Worm (Caenorhabditis elegans): ENCODE measurements around the gene F10A3.4.

ce11 chrV:16120499-16120898, 28.4 kb upstream of the F10A3.4 start:
- TF ChIP-seq sptf-1 (tag; optimal IDR thresholded peaks at IDR 0.05) (no peak), unc-86 (tag; optimal IDR thresholded peaks at IDR 0.05) (no peak), ceh-82 (tag; optimal IDR thresholded peaks at IDR 0.05) (no peak), nhr-84 (tag; optimal IDR thresholded peaks at IDR 0.05) (no peak), Y116A8C.19 (tag; optimal IDR thresholded peaks at IDR 0.05; ENCODE audit: borderline replicate concordance) (no peak), lin-13 (GFP tag; optimal IDR thresholded peaks at IDR 0.05) (no peak), elt-2 (tag; optimal IDR thresholded peaks at IDR 0.05) (no peak), zag-1 (tag; optimal IDR thresholded peaks at IDR 0.05) (no peak), egl-27 (tag; optimal IDR thresholded peaks at IDR 0.05) (no peak)
